Fruit fly (Drosophila melanogaster): Measurements from ENCODE around the gene HGTX.

- no peak for TF ChIP-seq EcR (GFP tag; optimal IDR thresholded peaks at IDR 0.05)
- peak; percentile 2 for TF ChIP-seq Pif1A (GFP tag; optimal IDR thresholded peaks at IDR 0.05)
- TF ChIP-seq rn (GFP tag; IDR thresholded peaks at IDR 0.05): no peak
- TF ChIP-seq CG17806 (tag; optimal IDR thresholded peaks at IDR 0.05): no peak
- peak; percentile 4 for TF ChIP-seq CG15710 (tag; optimal IDR thresholded peaks at IDR 0.05)
- no peak for TF ChIP-seq Pif1B (GFP tag; optimal IDR thresholded peaks at IDR 0.05)
- TF ChIP-seq CG8159 (tag; optimal IDR thresholded peaks at IDR 0.05): peak; percentile 9
- TF ChIP-seq gl (tag; optimal IDR thresholded peaks at IDR 0.05): no peak
Measured at dm6 chr3L:14648922-14649321, 49.6 kb upstream of the HGTX start.
